Fruit fly (Drosophila melanogaster) whole organism, embryonic: ENCODE data around the gene CG8159.

Source experiments
- Aef1 ChIP-seq: fragments of 200-800 bp; sonication (Bioruptor generic); IDR thresholded peaks from 3 replicates; pipeline ENCODE4 v1.3.6; 2022; ENCODE audit warnings: missing biosample characterization, missing genetic modification characterization
- B-H1 ChIP-seq: fragments of 200-800 bp; sonication (Bioruptor generic); IDR thresholded peaks from 3 replicates; pipeline ENCODE4 v1.3.6; 2022; ENCODE audit warnings: missing biosample characterization, missing genetic modification characterization
- Bgb ChIP-seq: fragments of 200-800 bp; sonication (Bioruptor generic); IDR thresholded peaks from 2 replicates; pipeline ENCODE4 v1.3.6; 2022; ENCODE audit warnings: missing biosample characterization, missing genetic modification characterization; ENCODE audit not compliant: partially characterized antibody
- CG1024 ChIP-seq: fragments of 200-800 bp; sonication (Bioruptor generic); IDR thresholded peaks from 2 replicates; pipeline ENCODE4 v1.3.6; 2022; ENCODE audit warnings: missing biosample characterization, missing genetic modification characterization
- CG10274 ChIP-seq: fragments of 200-800 bp; sonication (Bioruptor generic); optimal IDR thresholded peaks from 3 replicates; lab custom pipeline; 2017; ENCODE audit warnings: missing biosample characterization, mild to moderate bottlenecking, missing genetic modification characterization
- CG10462 ChIP-seq: fragments of 200-800 bp; sonication (Bioruptor generic); optimal IDR thresholded peaks from 2 replicates; lab custom pipeline; 2016; ENCODE audit warnings: missing biosample characterization, missing genetic modification characterization
- CG10543 ChIP-seq: fragments of 200-800 bp; sonication (Bioruptor generic); optimal IDR thresholded peaks from 3 replicates; lab custom pipeline; 2017; ENCODE audit warnings: missing biosample characterization, mild to moderate bottlenecking, missing genetic modification characterization, moderate library complexity
- CG11456 ChIP-seq: fragments of 200-800 bp; sonication (Bioruptor generic); IDR thresholded peaks from 3 replicates; pipeline ENCODE4 v1.3.6; 2022; ENCODE audit warnings: missing biosample characterization, missing genetic modification characterization
- CG11723 ChIP-seq: fragments of 200-800 bp; sonication (Bioruptor generic); optimal IDR thresholded peaks from 2 replicates; lab custom pipeline; 2017; ENCODE audit warnings: missing biosample characterization, mild to moderate bottlenecking, missing genetic modification characterization
- CG1233 ChIP-seq: fragments of 200-800 bp; sonication (Bioruptor generic); optimal IDR thresholded peaks from 4 replicates; lab custom pipeline; 2018; ENCODE audit warnings: missing biosample characterization, mild to moderate bottlenecking, missing genetic modification characterization
- CG13287 ChIP-seq: fragments of 200-800 bp; sonication (Bioruptor generic); IDR thresholded peaks from 2 replicates; pipeline ENCODE4 v1.3.6; 2022; ENCODE audit warnings: missing biosample characterization, missing genetic modification characterization; ENCODE audit not compliant: partially characterized antibody
- CG14965 ChIP-seq: fragments of 200-800 bp; sonication (Bioruptor generic); optimal IDR thresholded peaks from 2 replicates; lab custom pipeline; 2016; ENCODE audit warnings: missing biosample characterization, missing genetic modification characterization, borderline replicate concordance
- CG15696 ChIP-seq: fragments of 200-800 bp; sonication (Bioruptor generic); optimal IDR thresholded peaks from 2 replicates; lab custom pipeline; 2019; ENCODE audit warnings: missing biosample characterization, mild to moderate bottlenecking, missing genetic modification characterization, moderate library complexity
- CG16863 ChIP-seq: fragments of 200-800 bp; sonication (Bioruptor generic); optimal IDR thresholded peaks from 3 replicates; lab custom pipeline; 2016; ENCODE audit warnings: missing biosample characterization, missing genetic modification characterization
- CG31365 ChIP-seq: fragments of 200-800 bp; sonication (Bioruptor generic); optimal IDR thresholded peaks from 2 replicates; lab custom pipeline; 2018; ENCODE audit warnings: missing biosample characterization, mild to moderate bottlenecking, missing genetic modification characterization
- CG3847 ChIP-seq: fragments of 200-800 bp; sonication (Bioruptor generic); IDR thresholded peaks from 2 replicates; pipeline ENCODE4 v1.3.6; 2022; ENCODE audit warnings: missing biosample characterization, missing genetic modification characterization
- CG4424 ChIP-seq: fragments of 200-800 bp; sonication (Bioruptor generic); optimal IDR thresholded peaks from 3 replicates; lab custom pipeline; 2016; ENCODE audit warnings: missing biosample characterization, missing genetic modification characterization
- CG7357 ChIP-seq: fragments of 200-800 bp; sonication (Bioruptor generic); IDR thresholded peaks from 3 replicates; pipeline ENCODE4 v1.3.6; 2022; ENCODE audit warnings: missing biosample characterization, missing genetic modification characterization
- CG7745 ChIP-seq: fragments of 200-800 bp; sonication (Bioruptor generic); optimal IDR thresholded peaks from 2 replicates; lab custom pipeline; 2018; ENCODE audit warnings: missing biosample characterization, mild to moderate bottlenecking, missing genetic modification characterization, moderate library complexity
- CG7928 ChIP-seq: fragments of 200-800 bp; sonication (Bioruptor generic); optimal IDR thresholded peaks from 2 replicates; lab custom pipeline; 2017; ENCODE audit warnings: missing biosample characterization, mild to moderate bottlenecking, missing genetic modification characterization
- CG7987 ChIP-seq: fragments of 200-800 bp; sonication (Bioruptor generic); optimal IDR thresholded peaks from 2 replicates; lab custom pipeline; 2018; ENCODE audit warnings: missing biosample characterization, mild to moderate bottlenecking, missing genetic modification characterization, moderate library complexity
- CG8944 ChIP-seq: fragments of 200-800 bp; sonication (Bioruptor generic); optimal IDR thresholded peaks from 3 replicates; lab custom pipeline; 2016; ENCODE audit warnings: missing biosample characterization, missing genetic modification characterization
- CG9817 ChIP-seq: fragments of 200-800 bp; sonication (Bioruptor generic); optimal IDR thresholded peaks from 2 replicates; lab custom pipeline; 2018; ENCODE audit warnings: missing biosample characterization, mild to moderate bottlenecking, missing genetic modification characterization, moderate library complexity
- CHES-1-like ChIP-seq: fragments of 200-800 bp; sonication (Bioruptor generic); optimal IDR thresholded peaks from 2 replicates; lab custom pipeline; 2016; ENCODE audit warnings: missing biosample characterization, missing genetic modification characterization
- Deaf1 ChIP-seq: fragments of 200-800 bp; optimal IDR thresholded peaks from 3 replicates; lab custom pipeline; 2019; ENCODE audit warnings: missing biosample characterization, mild to moderate bottlenecking, missing genetic modification characterization, moderate library complexity
- Dfd ChIP-seq, 2 experiments: fragments of >200 bp; optimal IDR thresholded peaks; 2 replicates each; lab custom pipeline; 2017; ENCODE audit warnings: missing biosample characterization in 2 of 2, missing genetic modification characterization in 2 of 2
- Doc2 ChIP-seq: fragments of 200-800 bp; sonication (Bioruptor generic); IDR thresholded peaks from 2 replicates; pipeline ENCODE4 v1.3.6; 2022; ENCODE audit warnings: missing biosample characterization, missing genetic modification characterization
- Dp ChIP-seq: fragments of 200-800 bp; sonication (Bioruptor generic); optimal IDR thresholded peaks from 2 replicates; lab custom pipeline; 2018; ENCODE audit warnings: missing biosample characterization, mild to moderate bottlenecking, missing genetic modification characterization, moderate library complexity
- Fer1 ChIP-seq: fragments of 200-800 bp; sonication (Bioruptor generic); optimal IDR thresholded peaks from 2 replicates; lab custom pipeline; 2017; ENCODE audit warnings: missing biosample characterization, mild to moderate bottlenecking, missing genetic modification characterization
- Gug ChIP-seq: fragments of 200-800 bp; sonication (Bioruptor generic); IDR thresholded peaks from 4 replicates; pipeline ENCODE4 v1.3.6; 2022; ENCODE audit warnings: missing biosample characterization, missing genetic modification characterization
- NC2β ChIP-seq: fragments of 200-800 bp; sonication (Bioruptor generic); optimal IDR thresholded peaks from 2 replicates; lab custom pipeline; 2016; ENCODE audit warnings: missing biosample characterization, missing genetic modification characterization
- Nf-YC ChIP-seq: fragments of 200-800 bp; optimal IDR thresholded peaks from 3 replicates; lab custom pipeline; 2019; ENCODE audit warnings: missing biosample characterization, mild to moderate bottlenecking, missing genetic modification characterization, moderate library complexity
- Ravus ChIP-seq: fragments of 200-800 bp; sonication (Bioruptor generic); IDR thresholded peaks from 2 replicates; pipeline ENCODE4 v1.3.6; 2022; ENCODE audit warnings: missing biosample characterization, missing genetic modification characterization
- Tbp ChIP-seq: fragments of >200 bp; optimal IDR thresholded peaks from 2 replicates; lab custom pipeline; 2018; ENCODE audit warnings: missing biosample characterization, missing genetic modification characterization
- ab ChIP-seq: fragments of 200-800 bp; sonication (Bioruptor generic); optimal IDR thresholded peaks from 2 replicates; lab custom pipeline; 2016; ENCODE audit warnings: missing biosample characterization, missing genetic modification characterization
- ash1 ChIP-seq: fragments of 200-800 bp; sonication (Bioruptor generic); optimal IDR thresholded peaks from 2 replicates; lab custom pipeline; 2018; ENCODE audit warnings: missing biosample characterization, mild to moderate bottlenecking, missing genetic modification characterization
- btn ChIP-seq: fragments of 200-800 bp; sonication (Bioruptor generic); optimal IDR thresholded peaks from 2 replicates; lab custom pipeline; 2016; ENCODE audit warnings: missing biosample characterization, missing genetic modification characterization
- dan ChIP-seq: fragments of 200-800 bp; sonication (Bioruptor generic); IDR thresholded peaks from 2 replicates; pipeline ENCODE4 v1.3.6; 2022; ENCODE audit warnings: missing biosample characterization, missing genetic modification characterization
- dimm ChIP-seq: fragments of 200-800 bp; sonication (Bioruptor generic); IDR thresholded peaks from 2 replicates; pipeline ENCODE4 v1.3.6; 2022; ENCODE audit warnings: missing biosample characterization, missing genetic modification characterization
- dmrt11E ChIP-seq: fragments of 200-800 bp; sonication (Bioruptor generic); optimal IDR thresholded peaks from 3 replicates; lab custom pipeline; 2018; ENCODE audit warnings: missing biosample characterization, mild to moderate bottlenecking, missing genetic modification characterization, moderate library complexity
- fd3F ChIP-seq: fragments of 200-800 bp; sonication (Bioruptor generic); optimal IDR thresholded peaks from 2 replicates; lab custom pipeline; 2018; ENCODE audit warnings: missing biosample characterization, mild to moderate bottlenecking, missing genetic modification characterization, moderate library complexity
- fd96Cb ChIP-seq: fragments of 200-800 bp; sonication (Bioruptor generic); optimal IDR thresholded peaks from 2 replicates; lab custom pipeline; 2018; ENCODE audit warnings: missing biosample characterization, mild to moderate bottlenecking, missing genetic modification characterization, moderate library complexity
- jigr1 ChIP-seq: fragments of 200-800 bp; sonication (Bioruptor generic); IDR thresholded peaks from 3 replicates; pipeline ENCODE4 v1.3.6; 2022; ENCODE audit warnings: missing biosample characterization, missing genetic modification characterization
- mld ChIP-seq: fragments of 200-800 bp; sonication (Bioruptor generic); IDR thresholded peaks from 3 replicates; pipeline ENCODE4 v1.3.6; 2022; ENCODE audit warnings: missing biosample characterization, missing genetic modification characterization; ENCODE audit not compliant: partially characterized antibody
- nerfin-2 ChIP-seq: fragments of 200-800 bp; sonication (Bioruptor generic); IDR thresholded peaks from 2 replicates; pipeline ENCODE4 v1.3.6; 2022; ENCODE audit warnings: missing biosample characterization, missing genetic modification characterization; ENCODE audit not compliant: partially characterized antibody
- peb ChIP-seq: fragments of 200-800 bp; sonication (Bioruptor generic); IDR thresholded peaks from 2 replicates; pipeline ENCODE4 v1.3.6; 2022; ENCODE audit warnings: missing biosample characterization, missing genetic modification characterization
- ranshi ChIP-seq: fragments of 200-800 bp; sonication (Bioruptor generic); IDR thresholded peaks from 2 replicates; pipeline ENCODE4 v1.3.6; 2022; ENCODE audit warnings: missing biosample characterization, missing genetic modification characterization
- sna ChIP-seq: fragments of 200-800 bp; sonication (Bioruptor generic); IDR thresholded peaks from 2 replicates; pipeline ENCODE4 v1.3.6; 2022; ENCODE audit warnings: missing biosample characterization, missing genetic modification characterization; ENCODE audit not compliant: partially characterized antibody
- tgo ChIP-seq: fragments of 200-800 bp; sonication (Bioruptor generic); IDR thresholded peaks from 3 replicates; pipeline ENCODE4 v1.3.6; 2022; ENCODE audit warnings: missing biosample characterization, missing genetic modification characterization
- tll ChIP-seq, 2 experiments: fragments of 200-800 bp in 1 of 2; fragments of >200 bp in 1 of 2; sonication (Bioruptor generic) in 1 of 2; optimal IDR thresholded peaks; 2 replicates each; lab custom pipeline; 2017 to 2019; ENCODE audit warnings: missing biosample characterization in 2 of 2, missing genetic modification characterization in 2 of 2, mild to moderate bottlenecking in 1 of 2, moderate library complexity in 1 of 2
- tup ChIP-seq: fragments of 200-800 bp; sonication (Bioruptor generic); optimal IDR thresholded peaks from 2 replicates; lab custom pipeline; 2016; ENCODE audit warnings: missing biosample characterization, mild to moderate bottlenecking, missing genetic modification characterization, moderate library complexity

Gene CG8159

DNA sequence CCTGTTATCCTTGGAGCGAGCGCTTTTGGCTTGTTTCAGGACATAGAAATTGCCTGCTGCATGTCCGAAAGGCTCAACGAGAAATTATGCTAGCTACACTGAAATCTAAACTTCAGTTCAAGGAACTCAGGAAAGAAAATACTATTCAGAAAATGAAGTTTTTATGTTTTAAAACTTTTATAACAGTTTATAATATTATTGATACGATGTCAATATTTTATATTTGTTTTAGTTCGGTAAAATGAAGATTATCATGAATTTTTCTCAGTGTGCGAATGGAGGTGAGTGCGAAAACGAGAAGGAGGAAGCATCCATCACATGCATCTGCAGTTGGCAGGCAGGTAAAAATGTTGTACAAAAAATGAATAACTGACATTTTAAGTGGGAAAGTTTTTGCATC is 19.7 kb downstream of the CG8159 start (continued):
- TF ChIP-seq B-H1 (GFP tag; lab: Robert Waterston, UW) = peak; percentile 31; the same call in 2 of the 3 replicates
- TF ChIP-seq Ravus (GFP tag; lab: Robert Waterston, UW) = no peak; the same call in 1 of the 2 replicates
- no peak for TF ChIP-seq jigr1
- TF ChIP-seq ab (GFP tag; lab: Kevin White, UChicago) = no peak
- TF ChIP-seq CG7357 (GFP tag; lab: Robert Waterston, UW) = no peak
- no peak for TF ChIP-seq tll (GFP tag; optimal IDR thresholded peaks at IDR 0.05; lab: Kevin White, UChicago)
- TF ChIP-seq CG10543 (GFP tag; lab: Kevin White, UChicago) = no peak
- peak; percentile 60 for TF ChIP-seq tgo (GFP tag; lab: Robert Waterston, UW)
- TF ChIP-seq CG11723 (GFP tag; lab: Kevin White, UChicago) = no peak
- peak; percentile 69 for TF ChIP-seq ranshi (GFP tag; lab: Robert Waterston, UW)
- no peak for TF ChIP-seq nerfin-2 (GFP tag; lab: Robert Waterston, UW)
- TF ChIP-seq CG11456 (GFP tag; lab: Robert Waterston, UW) = no peak
- peak; percentile 6 for TF ChIP-seq CG1233 (GFP tag; lab: Kevin White, UChicago)
- peak; percentile 59 for TF ChIP-seq CG4424 (GFP tag; lab: Kevin White, UChicago)
- no peak for TF ChIP-seq Bgb (GFP tag; lab: Robert Waterston, UW)
- no peak for TF ChIP-seq CG31365
- TF ChIP-seq CG7928 (GFP tag; lab: Kevin White, UChicago) = no peak
- peak; percentile 44 for TF ChIP-seq fd96Cb (tag; lab: Kevin White, UChicago)
- TF ChIP-seq CG9817 (tag; lab: Kevin White, UChicago) = no peak
- no peak for TF ChIP-seq CG13287 (GFP tag; lab: Robert Waterston, UW)
- TF ChIP-seq CG15696 (tag; lab: Kevin White, UChicago) = peak; percentile 54
- no peak for TF ChIP-seq CG7987 (GFP tag; lab: Kevin White, UChicago)
- TF ChIP-seq Nf-YC = no peak
- TF ChIP-seq sna (GFP tag; lab: Robert Waterston, UW) = no peak
- TF ChIP-seq CG16863 (GFP tag; lab: Kevin White, UChicago) = no peak
- peak; percentile 8 for TF ChIP-seq fd3F (GFP tag; lab: Kevin White, UChicago)
- TF ChIP-seq NC2β (GFP tag; lab: Kevin White, UChicago) = peak; percentile 14
- no peak for TF ChIP-seq tup (GFP tag; lab: Kevin White, UChicago)
- TF ChIP-seq Gug (GFP tag; lab: Robert Waterston, UW) = no peak
- TF ChIP-seq dmrt11E = peak; percentile 71
- 0 out of 2 replicates have a peak, but pooled peaks have one; percentile 28 for TF ChIP-seq dimm (GFP tag; lab: Robert Waterston, UW)
- TF ChIP-seq Tbp (GFP tag; lab: Kevin White, UChicago) = no peak
- TF ChIP-seq Dp (GFP tag; lab: Kevin White, UChicago) = no peak
- peak; percentile 27 for TF ChIP-seq Deaf1 (tag; lab: Kevin White, UChicago)
- no peak for TF ChIP-seq CG7745 (tag; lab: Kevin White, UChicago)
- no peak for TF ChIP-seq CG8944 (GFP tag; lab: Kevin White, UChicago)
- TF ChIP-seq CHES-1-like = no peak
- no peak for TF ChIP-seq CG10274
- no peak for TF ChIP-seq CG14965 (GFP tag; lab: Kevin White, UChicago)
- TF ChIP-seq CG3847 (GFP tag; lab: Robert Waterston, UW) = no peak
- no peak for TF ChIP-seq mld (GFP tag; lab: Robert Waterston, UW)
- TF ChIP-seq CG10462 = no peak
- peak; percentile 49 for TF ChIP-seq Fer1 (GFP tag; lab: Kevin White, UChicago)
- no peak for TF ChIP-seq btn (GFP tag; lab: Kevin White, UChicago)
- no peak for TF ChIP-seq dan (GFP tag; lab: Robert Waterston, UW)
- no peak for TF ChIP-seq ash1 (GFP tag; lab: Kevin White, UChicago)
- peak; percentile 42; the same call in 1 of the 2 replicates for TF ChIP-seq CG1024 (GFP tag; lab: Robert Waterston, UW)
- no peak for TF ChIP-seq Aef1 (GFP tag; lab: Robert Waterston, UW)
- TF ChIP-seq peb (GFP tag; lab: Robert Waterston, UW) = no peak
- TF ChIP-seq Doc2 = no peak
- no peak for TF ChIP-seq Dfd (GFP tag; optimal IDR thresholded peaks at IDR 0.05; lab: Kevin White, UChicago)
